Worm (Caenorhabditis elegans) whole organism, young adult: Measurements from ENCODE around the gene mig-18.
A peak's percentile ranks its signal among the peaks of the same experiment; 100 is the strongest.
"Not testable (repeated sequence)": the region's sequence is repeated elsewhere in the genome, so short reads cannot be mapped to it uniquely, and the experiment has no call there.

Source experiments
- Y79H2A.3 ChIP-seq: fragments of 200-800 bp; sonication (Bioruptor generic); conservative IDR thresholded peaks from 2 replicates; pipeline ENCODE4 v1.3.6; 2022; ENCODE audit warnings: missing genetic modification reagents, missing genetic modification characterization, missing compliant biosample characterization
- cebp-2 ChIP-seq: fragments of 200-800 bp; sonication (Bioruptor generic); IDR thresholded peaks from 2 replicates; pipeline ENCODE4 v1.3.6; 2022; ENCODE audit warnings: missing genetic modification characterization, missing compliant biosample characterization
- efl-1 ChIP-seq: fragments of 150-350 bp; optimal IDR thresholded peaks from 2 replicates; lab custom pipeline; 2014; ENCODE audit warnings: missing biosample characterization, missing genetic modification reagents, missing genetic modification characterization
- mxl-1 ChIP-seq: sonication (generic microtip); optimal IDR thresholded peaks from 2 replicates; lab custom pipeline; 2016; ENCODE audit warnings: missing genetic modification characterization, missing compliant biosample characterization

ce11 chrIII:13447439-13447838, 44.4 kb downstream of the mig-18 start:
- TF ChIP-seq efl-1 (GFP tag; lab: Kevin White, UChicago); mxl-1 (tag; lab: Kevin White, UChicago); Y79H2A.3: not testable (repeated sequence)
- TF ChIP-seq cebp-2: peak; percentile 18; the same call in 1 of the 2 replicates
